Worm (Caenorhabditis elegans) whole organism, L1 larva: ENCODE data around the gene K10G6.5.

Source experiments
- aly-2 ChIP-seq: fragments of 150-350 bp; optimal IDR thresholded peaks from 2 replicates; lab custom pipeline; 2014; ENCODE audit warnings: missing biosample characterization, missing genetic modification characterization
- ama-1 ChIP-seq: fragments of 150-350 bp; optimal IDR thresholded peaks from 2 replicates; lab custom pipeline; 2014
- egl-27 ChIP-seq, 2 experiments: fragments of 150-350 bp in 1 of 2; sonication (generic microtip); optimal IDR thresholded peaks; 3 replicates each; lab custom pipeline; 2017 to 2018; ENCODE audit warnings: missing biosample characterization in 2 of 2, missing genetic modification characterization in 2 of 2, missing genetic modification reagents in 2 of 2
- elt-2 ChIP-seq: sonication (generic microtip); optimal IDR thresholded peaks from 2 replicates; lab custom pipeline; 2016; ENCODE audit warnings: missing genetic modification characterization, mild to moderate bottlenecking, inconsistent platforms, missing compliant biosample characterization, missing genetic modification reagents
- nhr-237 ChIP-seq: fragments of 150-350 bp; optimal IDR thresholded peaks from 2 replicates; lab custom pipeline; 2014; ENCODE audit warnings: missing biosample characterization, missing genetic modification characterization
- nhr-77 ChIP-seq: fragments of 150-350 bp; optimal IDR thresholded peaks from 2 replicates; lab custom pipeline; 2014; ENCODE audit warnings: missing biosample characterization, missing genetic modification characterization
- nhr-84 ChIP-seq: sonication (generic microtip); optimal IDR thresholded peaks from 2 replicates; lab custom pipeline; 2017; ENCODE audit warnings: missing biosample characterization, missing genetic modification characterization
- nhr-90 ChIP-seq: sonication (generic microtip); optimal IDR thresholded peaks from 2 replicates; lab custom pipeline; 2016; ENCODE audit warnings: mild to moderate bottlenecking, missing genetic modification characterization, missing compliant biosample characterization; ENCODE audit not compliant: poor library complexity
- ztf-11 ChIP-seq, 2 experiments: sonication (generic microtip); optimal IDR thresholded peaks; 2 replicates each; lab custom pipeline; 2016 to 2017; ENCODE audit warnings: missing genetic modification characterization in 2 of 2, missing biosample characterization in 1 of 2, missing compliant biosample characterization in 1 of 2
- ztf-4 ChIP-seq: fragments of 150-350 bp; optimal IDR thresholded peaks from 2 replicates; lab custom pipeline; 2014; ENCODE audit warnings: missing biosample characterization, missing genetic modification characterization

ce11 chrII:3968808-3969207 lies 18.2 kb upstream of the K10G6.5 start:
- TF ChIP-seq ama-1 (lab: Kevin White, UChicago) (no peak), nhr-237 (tag; lab: Kevin White, UChicago) (no peak), egl-27 (tag; optimal IDR thresholded peaks at IDR 0.05; lab: Kevin White, UChicago) (no peak), nhr-90 (tag; lab: Kevin White, UChicago) (no peak), ztf-11 (tag; optimal IDR thresholded peaks at IDR 0.05; lab: Kevin White, UChicago) (no peak), ztf-4 (tag; lab: Kevin White, UChicago) (no peak), nhr-84 (tag; lab: Kevin White, UChicago) (no peak), aly-2 (no peak), nhr-77 (tag; lab: Kevin White, UChicago) (no peak), elt-2 (no peak)
